Fruit fly (Drosophila melanogaster) whole organism, embryonic: Measurements from ENCODE around the gene mRpL28.

ENCODE experiments used
- Bteb2 ChIP-seq: fragments of 200-800 bp; sonication (Bioruptor generic); optimal IDR thresholded peaks from 2 replicates; lab custom pipeline; 2016; ENCODE audit warnings: missing biosample characterization, missing genetic modification characterization
- CG10209 ChIP-seq: fragments of 200-800 bp; sonication (Bioruptor generic); optimal IDR thresholded peaks from 3 replicates; lab custom pipeline; 2017; ENCODE audit warnings: missing biosample characterization, mild to moderate bottlenecking, missing genetic modification characterization, missing genetic modification reagents
- CG10543 ChIP-seq: fragments of 200-800 bp; sonication (Bioruptor generic); optimal IDR thresholded peaks from 3 replicates; lab custom pipeline; 2017; ENCODE audit warnings: missing biosample characterization, mild to moderate bottlenecking, missing genetic modification characterization, moderate library complexity
- CG11695 ChIP-seq: fragments of 200-800 bp; sonication (Bioruptor generic); IDR thresholded peaks from 3 replicates; pipeline ENCODE4 v1.3.6; 2022; ENCODE audit warnings: missing biosample characterization, missing genetic modification characterization
- CG11723 ChIP-seq: fragments of 200-800 bp; sonication (Bioruptor generic); optimal IDR thresholded peaks from 2 replicates; lab custom pipeline; 2017; ENCODE audit warnings: missing biosample characterization, mild to moderate bottlenecking, missing genetic modification characterization
- CG13624 ChIP-seq: fragments of 200-800 bp; sonication (Bioruptor generic); optimal IDR thresholded peaks from 2 replicates; lab custom pipeline; 2016; ENCODE audit warnings: missing biosample characterization, missing genetic modification characterization
- CG14965 ChIP-seq: fragments of 200-800 bp; sonication (Bioruptor generic); optimal IDR thresholded peaks from 2 replicates; lab custom pipeline; 2016; ENCODE audit warnings: missing biosample characterization, missing genetic modification characterization, borderline replicate concordance
- CG1602 ChIP-seq: fragments of 200-800 bp; sonication (Bioruptor generic); optimal IDR thresholded peaks from 3 replicates; lab custom pipeline; 2016; ENCODE audit warnings: missing biosample characterization, missing genetic modification characterization
- CG16779 ChIP-seq: fragments of 200-800 bp; sonication (Bioruptor generic); IDR thresholded peaks from 2 replicates; pipeline ENCODE4 v1.3.6; 2022; ENCODE audit warnings: missing biosample characterization, missing genetic modification characterization
- CG16863 ChIP-seq: fragments of 200-800 bp; sonication (Bioruptor generic); optimal IDR thresholded peaks from 3 replicates; lab custom pipeline; 2016; ENCODE audit warnings: missing biosample characterization, missing genetic modification characterization
- CG2199 ChIP-seq: fragments of 200-800 bp; sonication (Bioruptor generic); IDR thresholded peaks from 3 replicates; pipeline ENCODE4 v1.3.6; 2022; ENCODE audit warnings: missing biosample characterization, missing genetic modification characterization
- CG2202 ChIP-seq: fragments of 200-800 bp; sonication (Bioruptor generic); optimal IDR thresholded peaks from 2 replicates; lab custom pipeline; 2018; ENCODE audit warnings: missing biosample characterization, mild to moderate bottlenecking, missing genetic modification characterization
- CG42726 ChIP-seq: fragments of 200-800 bp; sonication (Bioruptor generic); IDR thresholded peaks from 2 replicates; pipeline ENCODE4 v1.3.6; 2022; ENCODE audit warnings: missing biosample characterization, missing genetic modification characterization; ENCODE audit not compliant: partially characterized antibody
- CG6854 ChIP-seq: fragments of 200-800 bp; sonication (Bioruptor generic); optimal IDR thresholded peaks from 3 replicates; lab custom pipeline; 2017; ENCODE audit warnings: missing biosample characterization, mild to moderate bottlenecking, missing genetic modification characterization
- CG7372 ChIP-seq: fragments of 200-800 bp; sonication (Bioruptor generic); IDR thresholded peaks from 2 replicates; pipeline ENCODE4 v1.3.6; 2022; ENCODE audit warnings: missing biosample characterization, missing genetic modification characterization
- CG8290 ChIP-seq, 3 experiments: fragments of 200-800 bp; sonication (Bioruptor generic); optimal IDR thresholded peaks; 2 replicates each; lab custom pipeline; 2016 to 2019; ENCODE audit warnings: missing biosample characterization in 3 of 3, missing genetic modification characterization in 3 of 3, mild to moderate bottlenecking in 2 of 3, moderate library complexity in 1 of 3
- CG8924 ChIP-seq: fragments of 200-800 bp; optimal IDR thresholded peaks from 3 replicates; lab custom pipeline; 2019; ENCODE audit warnings: missing biosample characterization, mild to moderate bottlenecking, missing genetic modification characterization, moderate library complexity
- Camta ChIP-seq: fragments of 200-800 bp; sonication (Bioruptor generic); optimal IDR thresholded peaks from 2 replicates; lab custom pipeline; 2016; ENCODE audit warnings: missing biosample characterization, missing genetic modification characterization
- D19A ChIP-seq: fragments of 200-800 bp; optimal IDR thresholded peaks from 3 replicates; lab custom pipeline; 2019; ENCODE audit warnings: missing biosample characterization, mild to moderate bottlenecking, missing genetic modification characterization, moderate library complexity
- Doc2 ChIP-seq: fragments of 200-800 bp; sonication (Bioruptor generic); IDR thresholded peaks from 2 replicates; pipeline ENCODE4 v1.3.6; 2022; ENCODE audit warnings: missing biosample characterization, missing genetic modification characterization
- GATAe ChIP-seq: fragments of 200-800 bp; sonication (Bioruptor generic); conservative IDR thresholded peaks from 2 replicates; pipeline ENCODE4 v1.3.6; 2022; ENCODE audit warnings: missing biosample characterization, missing genetic modification characterization
- MBD-R2 ChIP-seq: fragments of 200-800 bp; sonication (Bioruptor generic); IDR thresholded peaks from 2 replicates; pipeline ENCODE4 v1.3.6; 2022; ENCODE audit warnings: missing biosample characterization, missing genetic modification characterization
- Oaz ChIP-seq: fragments of 200-800 bp; sonication (Bioruptor generic); IDR thresholded peaks from 2 replicates; pipeline ENCODE4 v1.3.6; 2022; ENCODE audit warnings: missing biosample characterization, missing genetic modification characterization
- Pdp1 ChIP-seq, 2 experiments: fragments of 200-800 bp; sonication (Bioruptor generic); optimal IDR thresholded peaks; 3 replicates each; lab custom pipeline; 2016; ENCODE audit warnings: missing biosample characterization in 2 of 2, missing genetic modification characterization in 2 of 2, mild to moderate bottlenecking in 1 of 2, moderate library complexity in 1 of 2
- Scr ChIP-seq: fragments of 200-800 bp; sonication (Bioruptor generic); IDR thresholded peaks from 2 replicates; pipeline ENCODE4 v1.3.6; 2022; ENCODE audit warnings: missing biosample characterization, missing genetic modification characterization; ENCODE audit not compliant: partially characterized antibody
- Spps ChIP-seq: fragments of 200-800 bp; sonication (Bioruptor generic); optimal IDR thresholded peaks from 2 replicates; lab custom pipeline; 2018; ENCODE audit warnings: missing biosample characterization, mild to moderate bottlenecking, missing genetic modification characterization
- al ChIP-seq: fragments of 200-800 bp; sonication (Bioruptor generic); IDR thresholded peaks from 2 replicates; pipeline ENCODE4 v1.3.6; 2022; ENCODE audit warnings: missing biosample characterization, missing genetic modification characterization
- bbx ChIP-seq: fragments of 200-800 bp; sonication (Bioruptor generic); IDR thresholded peaks from 2 replicates; pipeline ENCODE4 v1.3.6; 2022; ENCODE audit warnings: missing biosample characterization, missing genetic modification characterization; ENCODE audit not compliant: partially characterized antibody
- bowl ChIP-seq: fragments of 200-800 bp; sonication (Bioruptor generic); IDR thresholded peaks from 2 replicates; pipeline ENCODE4 v1.3.6; 2022; ENCODE audit warnings: missing biosample characterization, missing genetic modification characterization
- bsh ChIP-seq, 2 experiments: fragments of 200-800 bp; sonication (Bioruptor generic); optimal IDR thresholded peaks; 2 replicates each; lab custom pipeline; 2017 to 2018; ENCODE audit warnings: mild to moderate bottlenecking in 2 of 2, missing biosample characterization in 2 of 2, missing genetic modification characterization in 2 of 2, moderate library complexity in 1 of 2
- caup ChIP-seq: fragments of 200-800 bp; sonication (Bioruptor generic); optimal IDR thresholded peaks from 3 replicates; lab custom pipeline; 2017; ENCODE audit warnings: missing biosample characterization, mild to moderate bottlenecking, missing genetic modification characterization, moderate library complexity; ENCODE audit not compliant: severe bottlenecking
- chif ChIP-seq, 2 experiments: fragments of 200-800 bp; sonication (Bioruptor generic); optimal IDR thresholded peaks; 3 replicates each; lab custom pipeline; 2016; ENCODE audit warnings: missing biosample characterization in 2 of 2, missing genetic modification characterization in 2 of 2
- crc ChIP-seq: fragments of 200-800 bp; sonication (Bioruptor generic); optimal IDR thresholded peaks from 2 replicates; lab custom pipeline; 2016; ENCODE audit warnings: missing biosample characterization, missing genetic modification characterization
- danr ChIP-seq: fragments of 200-800 bp; sonication (Bioruptor generic); IDR thresholded peaks from 2 replicates; pipeline ENCODE4 v1.3.6; 2022; ENCODE audit warnings: missing biosample characterization, missing genetic modification characterization
- en ChIP-seq: fragments of 200-800 bp; sonication (Bioruptor generic); optimal IDR thresholded peaks from 2 replicates; lab custom pipeline; 2016; ENCODE audit warnings: missing biosample characterization, missing genetic modification characterization
- ftz-f1 ChIP-seq: fragments of 200-800 bp; sonication (Bioruptor generic); optimal IDR thresholded peaks from 2 replicates; lab custom pipeline; 2016; ENCODE audit warnings: missing biosample characterization, missing genetic modification characterization
- grn ChIP-seq: fragments of 200-800 bp; sonication (Bioruptor generic); optimal IDR thresholded peaks from 3 replicates; lab custom pipeline; 2017; ENCODE audit warnings: missing biosample characterization, missing genetic modification characterization
- ham ChIP-seq: fragments of 200-800 bp; sonication (Bioruptor generic); IDR thresholded peaks from 2 replicates; pipeline ENCODE4 v1.3.6; 2022; ENCODE audit warnings: missing biosample characterization, missing genetic modification characterization
- hb ChIP-seq: fragments of 200-800 bp; sonication (Bioruptor generic); IDR thresholded peaks from 3 replicates; pipeline ENCODE4 v1.3.6; 2022; ENCODE audit warnings: missing biosample characterization, missing genetic modification characterization; ENCODE audit not compliant: partially characterized antibody
- jing ChIP-seq: fragments of 200-800 bp; sonication (Bioruptor generic); optimal IDR thresholded peaks from 2 replicates; lab custom pipeline; 2018; ENCODE audit warnings: missing biosample characterization, mild to moderate bottlenecking, missing genetic modification characterization
- klu ChIP-seq: fragments of 200-800 bp; sonication (Bioruptor generic); IDR thresholded peaks from 2 replicates; pipeline ENCODE4 v1.3.6; 2022; ENCODE audit warnings: missing biosample characterization, missing genetic modification characterization
- luna ChIP-seq: fragments of 200-800 bp; sonication (Bioruptor generic); optimal IDR thresholded peaks from 2 replicates; lab custom pipeline; 2016; ENCODE audit warnings: missing biosample characterization, missing genetic modification characterization
- pfk ChIP-seq: fragments of 200-800 bp; sonication (Bioruptor generic); optimal IDR thresholded peaks from 2 replicates; lab custom pipeline; 2018; ENCODE audit warnings: missing biosample characterization, mild to moderate bottlenecking, missing genetic modification characterization, moderate library complexity
- pros ChIP-seq: fragments of 200-800 bp; sonication (Bioruptor generic); optimal IDR thresholded peaks from 3 replicates; lab custom pipeline; 2019; ENCODE audit warnings: missing biosample characterization, mild to moderate bottlenecking, missing genetic modification characterization, moderate library complexity
- scrt ChIP-seq: fragments of 200-800 bp; sonication (Bioruptor generic); optimal IDR thresholded peaks from 2 replicates; lab custom pipeline; 2018; ENCODE audit warnings: missing biosample characterization, mild to moderate bottlenecking, missing genetic modification characterization, moderate library complexity
- yki ChIP-seq: fragments of >200 bp; optimal IDR thresholded peaks from 3 replicates; lab custom pipeline; 2018

Gene mRpL28

dm6 chr2L:4999389-5000032 is 25.7 kb downstream of the mRpL28 start (continued):
- TF ChIP-seq ham (GFP tag; lab: Robert Waterston, UW) (no peak), CG2202 (tag; lab: Kevin White, UChicago) (peak; percentile 25), CG7372 (GFP tag; lab: Robert Waterston, UW) (peak; percentile 63), CG16863 (GFP tag; lab: Kevin White, UChicago) (peak; percentile 55), Spps (tag; lab: Kevin White, UChicago) (no peak), MBD-R2 (GFP tag; lab: Robert Waterston, UW) (peak; percentile 48; the same call in 1 of the 2 replicates), CG14965 (GFP tag; lab: Kevin White, UChicago) (no peak), ftz-f1 (GFP tag; lab: Kevin White, UChicago) (no peak), CG8924 (tag; lab: Kevin White, UChicago) (peak; percentile 42), Scr (GFP tag; lab: Robert Waterston, UW) (no peak)

dm6 chr2L:5000287-5000871 is 26.6 kb downstream of the mRpL28 start:
- TF ChIP-seq Pdp1 (GFP tag; optimal IDR thresholded peaks at IDR 0.05; lab: Kevin White, UChicago) (peak; percentile 56 to 85), yki (lab: Kevin White, UChicago) (peak; percentile 68), CG10209 (peak; percentile 83), D19A (tag; lab: Kevin White, UChicago) (peak; percentile 74), CG10543 (GFP tag; lab: Kevin White, UChicago) (peak; percentile 75), CG1602 (GFP tag; lab: Kevin White, UChicago) (peak; percentile 73), crc (GFP tag; lab: Kevin White, UChicago) (peak; percentile 59), en (GFP tag; lab: Kevin White, UChicago) (peak; percentile 45), bbx (GFP tag; lab: Robert Waterston, UW) (no peak; the same call in 1 of the 2 replicates), caup (GFP tag; lab: Kevin White, UChicago) (peak; percentile 81), CG11723 (GFP tag; lab: Kevin White, UChicago) (peak; percentile 63), CG6854 (GFP tag; lab: Kevin White, UChicago) (peak; percentile 82), CG13624 (GFP tag; lab: Kevin White, UChicago) (peak; percentile 57), jing (GFP tag; lab: Kevin White, UChicago) (peak; percentile 65), grn (peak; percentile 26), bsh (GFP tag; optimal IDR thresholded peaks at IDR 0.05; lab: Kevin White, UChicago) (peak; percentile 75 to 83), CG11695 (GFP tag; lab: Robert Waterston, UW) (peak; percentile 86), CG42726 (no peak), danr (peak; percentile 76), bowl (peak; percentile 40; the same call in 1 of the 2 replicates), pfk (GFP tag; lab: Kevin White, UChicago) (peak; percentile 32), scrt (GFP tag; lab: Kevin White, UChicago) (peak; percentile 78), pros (peak; percentile 76), CG8290 (GFP tag; optimal IDR thresholded peaks at IDR 0.05; lab: Kevin White, UChicago) (peak; percentile 79), CG8290 (tag; optimal IDR thresholded peaks at IDR 0.05; lab: Kevin White, UChicago) (peak; percentile 13 to 49), GATAe (GFP tag; lab: Robert Waterston, UW) (peak; percentile 29; the same call in 1 of the 2 replicates), CG16779 (GFP tag; lab: Robert Waterston, UW) (no peak), Doc2 (GFP tag; lab: Robert Waterston, UW) (no peak), hb (no peak), ftz-f1 (GFP tag; lab: Kevin White, UChicago) (no peak), Camta (peak; percentile 72), luna (GFP tag; lab: Kevin White, UChicago) (no peak), Oaz (peak; percentile 58), al (GFP tag; lab: Robert Waterston, UW) (peak; percentile 79), klu (GFP tag; lab: Robert Waterston, UW) (peak; percentile 70; the same call in 1 of the 2 replicates), CG2199 (peak; percentile 7; the same call in 1 of the 3 replicates), chif (GFP tag; optimal IDR thresholded peaks at IDR 0.05; lab: Kevin White, UChicago) (peak; percentile 74 to 85), Bteb2 (GFP tag; lab: Kevin White, UChicago) (peak; percentile 59)
